Worm (Caenorhabditis elegans): ENCODE results near the gene B0432.8.
A peak's percentile ranks its signal among the peaks of the same experiment; 100 is the strongest.

- TF ChIP-seq lin-13 (GFP tag; optimal IDR thresholded peaks at IDR 0.05) (no peak), pqm-1 (tag; optimal IDR thresholded peaks at IDR 0.05) (no peak), lim-7 (GFP tag; IDR thresholded peaks at IDR 0.05) (no peak), nhr-42 (GFP tag; IDR thresholded peaks at IDR 0.05) (no peak), zip-2 (tag; optimal IDR thresholded peaks at IDR 0.05) (no peak), nhr-25 (tag; optimal IDR thresholded peaks at IDR 0.05; ENCODE audit: borderline replicate concordance, insufficient read depth) (no peak), ama-1 (optimal IDR thresholded peaks at IDR 0.05) (no peak), ZK546.5 (tag; optimal IDR thresholded peaks at IDR 0.05) (no peak), lir-3 (tag; optimal IDR thresholded peaks at IDR 0.05) (no peak), D1046.2 (GFP tag; IDR thresholded peaks at IDR 0.05) (peak; percentile 48; the same call in 1 of the 2 replicates), mdl-1 (tag; optimal IDR thresholded peaks at IDR 0.05) (peak in 1 of 2 experiments; percentile 47), unc-62 (GFP tag; optimal IDR thresholded peaks at IDR 0.05 in 1 of 2) (peak in 1 of 2 experiments; percentile 55), unc-62 (tag; optimal IDR thresholded peaks at IDR 0.05) (no peak)
These were observed 44.7 kb upstream of the B0432.8 start, which contains the start of gene K01A2.10 for ce11 chrII:323048-323776.

Measured in whole organism, L4 larva.